Fruit fly (Drosophila melanogaster) whole organism, embryonic: ENCODE results near the gene CG45544.
A peak's percentile ranks its signal among the peaks of the same experiment; 100 is the strongest.

ENCODE experiments used
- Adf1 ChIP-seq: fragments of 200-800 bp; sonication (Bioruptor generic); IDR thresholded peaks from 2 replicates; pipeline ENCODE4 v1.3.6; 2022; ENCODE audit warnings: missing biosample characterization, missing genetic modification characterization
- CG11247 ChIP-seq: fragments of 200-800 bp; sonication (Bioruptor generic); IDR thresholded peaks from 2 replicates; pipeline ENCODE4 v1.3.6; 2022; ENCODE audit warnings: missing biosample characterization, missing genetic modification characterization
- CG11504 ChIP-seq: fragments of 200-800 bp; sonication (Bioruptor generic); optimal IDR thresholded peaks from 3 replicates; lab custom pipeline; 2019; ENCODE audit warnings: missing biosample characterization, mild to moderate bottlenecking, missing genetic modification characterization, moderate library complexity
- CG11723 ChIP-seq: fragments of 200-800 bp; sonication (Bioruptor generic); optimal IDR thresholded peaks from 2 replicates; lab custom pipeline; 2017; ENCODE audit warnings: missing biosample characterization, mild to moderate bottlenecking, missing genetic modification characterization
- CG12391 ChIP-seq: fragments of 200-800 bp; sonication (Bioruptor generic); optimal IDR thresholded peaks from 3 replicates; lab custom pipeline; 2018; ENCODE audit warnings: missing biosample characterization, mild to moderate bottlenecking, missing genetic modification characterization, moderate library complexity
- CG13123 ChIP-seq: fragments of 200-800 bp; sonication (Bioruptor generic); optimal IDR thresholded peaks from 2 replicates; lab custom pipeline; 2016; ENCODE audit warnings: missing biosample characterization, missing genetic modification characterization
- CG15479 ChIP-seq: fragments of 200-800 bp; sonication (Bioruptor generic); optimal IDR thresholded peaks from 3 replicates; lab custom pipeline; 2019; ENCODE audit warnings: missing biosample characterization, mild to moderate bottlenecking, missing genetic modification characterization, moderate library complexity
- CG16779 ChIP-seq: fragments of 200-800 bp; sonication (Bioruptor generic); IDR thresholded peaks from 2 replicates; pipeline ENCODE4 v1.3.6; 2022; ENCODE audit warnings: missing biosample characterization, missing genetic modification characterization
- CG1832 ChIP-seq: fragments of 200-800 bp; sonication (Bioruptor generic); optimal IDR thresholded peaks from 2 replicates; lab custom pipeline; 2017; ENCODE audit warnings: missing biosample characterization, mild to moderate bottlenecking, missing genetic modification characterization, inconsistent platforms
- CG2875 ChIP-seq: fragments of 200-800 bp; sonication (Bioruptor generic); optimal IDR thresholded peaks from 2 replicates; lab custom pipeline; 2017; ENCODE audit warnings: missing biosample characterization, mild to moderate bottlenecking, missing genetic modification characterization, missing genetic modification reagents
- CG31365 ChIP-seq: fragments of 200-800 bp; sonication (Bioruptor generic); optimal IDR thresholded peaks from 2 replicates; lab custom pipeline; 2018; ENCODE audit warnings: missing biosample characterization, mild to moderate bottlenecking, missing genetic modification characterization
- CG32772 ChIP-seq: fragments of 200-800 bp; sonication (Bioruptor generic); IDR thresholded peaks from 2 replicates; pipeline ENCODE4 v1.3.6; 2022; ENCODE audit warnings: missing biosample characterization, missing genetic modification characterization
- CG43689 ChIP-seq: fragments of 200-800 bp; sonication (Bioruptor generic); IDR thresholded peaks from 2 replicates; pipeline ENCODE4 v1.3.6; 2022; ENCODE audit warnings: missing biosample characterization, missing genetic modification characterization
- CG5245 ChIP-seq: fragments of 200-800 bp; sonication (Bioruptor generic); optimal IDR thresholded peaks from 3 replicates; lab custom pipeline; 2016; ENCODE audit warnings: missing biosample characterization, missing genetic modification characterization
- CG5953 ChIP-seq: fragments of 200-800 bp; sonication (Bioruptor generic); IDR thresholded peaks from 2 replicates; pipeline ENCODE4 v1.3.6; 2022; ENCODE audit warnings: missing biosample characterization, missing genetic modification characterization
- CG7372 ChIP-seq: fragments of 200-800 bp; sonication (Bioruptor generic); IDR thresholded peaks from 2 replicates; pipeline ENCODE4 v1.3.6; 2022; ENCODE audit warnings: missing biosample characterization, missing genetic modification characterization
- CG8924 ChIP-seq: fragments of 200-800 bp; optimal IDR thresholded peaks from 3 replicates; lab custom pipeline; 2019; ENCODE audit warnings: missing biosample characterization, mild to moderate bottlenecking, missing genetic modification characterization, moderate library complexity
- CG8944 ChIP-seq: fragments of 200-800 bp; sonication (Bioruptor generic); optimal IDR thresholded peaks from 3 replicates; lab custom pipeline; 2016; ENCODE audit warnings: missing biosample characterization, missing genetic modification characterization
- CG9817 ChIP-seq: fragments of 200-800 bp; sonication (Bioruptor generic); optimal IDR thresholded peaks from 2 replicates; lab custom pipeline; 2018; ENCODE audit warnings: missing biosample characterization, mild to moderate bottlenecking, missing genetic modification characterization, moderate library complexity
- Chrac-16 ChIP-seq: fragments of 200-800 bp; sonication (Bioruptor generic); optimal IDR thresholded peaks from 3 replicates; lab custom pipeline; 2016; ENCODE audit warnings: missing biosample characterization, missing genetic modification characterization
- Deaf1 ChIP-seq: fragments of 200-800 bp; optimal IDR thresholded peaks from 3 replicates; lab custom pipeline; 2019; ENCODE audit warnings: missing biosample characterization, mild to moderate bottlenecking, missing genetic modification characterization, moderate library complexity
- E2f2 ChIP-seq: fragments of 200-800 bp; sonication (Bioruptor generic); IDR thresholded peaks from 2 replicates; pipeline ENCODE4 v1.3.6; 2022; ENCODE audit warnings: missing biosample characterization, missing genetic modification characterization
- HLH54F ChIP-seq: fragments of 200-800 bp; sonication (Bioruptor generic); optimal IDR thresholded peaks from 3 replicates; lab custom pipeline; 2016; ENCODE audit warnings: missing biosample characterization, missing genetic modification characterization
- MBD-R2 ChIP-seq: fragments of 200-800 bp; sonication (Bioruptor generic); IDR thresholded peaks from 2 replicates; pipeline ENCODE4 v1.3.6; 2022; ENCODE audit warnings: missing biosample characterization, missing genetic modification characterization
- Med ChIP-seq: fragments of 200-800 bp; sonication (Bioruptor generic); peaks from one replicate; lab custom pipeline; 2016; ENCODE audit warnings: missing biosample characterization, missing genetic modification characterization, mild to moderate bottlenecking, inconsistent platforms, moderate library complexity
- Oaz ChIP-seq: fragments of 200-800 bp; sonication (Bioruptor generic); IDR thresholded peaks from 2 replicates; pipeline ENCODE4 v1.3.6; 2022; ENCODE audit warnings: missing biosample characterization, missing genetic modification characterization
- Rfx ChIP-seq: fragments of 200-800 bp; sonication (Bioruptor generic); IDR thresholded peaks from 2 replicates; pipeline ENCODE4 v1.3.6; 2022; ENCODE audit warnings: missing biosample characterization, missing genetic modification characterization
- Rx ChIP-seq: fragments of 200-800 bp; sonication (Bioruptor generic); IDR thresholded peaks from 2 replicates; pipeline ENCODE4 v1.3.6; 2022; ENCODE audit warnings: missing biosample characterization, missing genetic modification characterization
- Trl ChIP-seq, 3 experiments: fragments of >200 bp in 2 of 3; fragments of 200-800 bp in 1 of 3; sonication (Bioruptor generic) in 1 of 3; optimal IDR thresholded peaks; 2 replicates in 1 of 3; 3 replicates in 2 of 3; lab custom pipeline; 2016 to 2017; ENCODE audit warnings: missing biosample characterization in 1 of 3, missing genetic modification characterization in 1 of 3
- ab ChIP-seq: fragments of 200-800 bp; sonication (Bioruptor generic); optimal IDR thresholded peaks from 2 replicates; lab custom pipeline; 2016; ENCODE audit warnings: missing biosample characterization, missing genetic modification characterization
- bowl ChIP-seq: fragments of 200-800 bp; sonication (Bioruptor generic); IDR thresholded peaks from 2 replicates; pipeline ENCODE4 v1.3.6; 2022; ENCODE audit warnings: missing biosample characterization, missing genetic modification characterization
- bsh ChIP-seq, 2 experiments: fragments of 200-800 bp; sonication (Bioruptor generic); optimal IDR thresholded peaks; 2 replicates each; lab custom pipeline; 2017 to 2018; ENCODE audit warnings: mild to moderate bottlenecking in 2 of 2, missing biosample characterization in 2 of 2, missing genetic modification characterization in 2 of 2, moderate library complexity in 1 of 2
- ci ChIP-seq: fragments of 200-800 bp; sonication (Bioruptor generic); IDR thresholded peaks from 3 replicates; pipeline ENCODE4 v1.3.6; 2022; ENCODE audit warnings: missing biosample characterization, missing genetic modification characterization
- corto ChIP-seq: fragments of 200-800 bp; sonication (Bioruptor generic); optimal IDR thresholded peaks from 2 replicates; lab custom pipeline; 2016; ENCODE audit warnings: missing biosample characterization, mild to moderate bottlenecking, missing genetic modification characterization, moderate library complexity
- eve ChIP-seq, 2 experiments: fragments of >200 bp; optimal IDR thresholded peaks; 2 replicates each; lab custom pipeline; 2017; ENCODE audit warnings: missing biosample characterization in 2 of 2, missing genetic modification characterization in 2 of 2
- gsb-n ChIP-seq: fragments of 200-800 bp; sonication (Bioruptor generic); optimal IDR thresholded peaks from 3 replicates; lab custom pipeline; 2018; ENCODE audit warnings: missing biosample characterization, mild to moderate bottlenecking, missing genetic modification characterization
- ham ChIP-seq: fragments of 200-800 bp; sonication (Bioruptor generic); IDR thresholded peaks from 2 replicates; pipeline ENCODE4 v1.3.6; 2022; ENCODE audit warnings: missing biosample characterization, missing genetic modification characterization
- hbn ChIP-seq: fragments of 200-800 bp; sonication (Bioruptor generic); IDR thresholded peaks from 2 replicates; pipeline ENCODE4 v1.3.6; 2022; ENCODE audit warnings: missing biosample characterization, missing genetic modification characterization; ENCODE audit not compliant: partially characterized antibody
- her ChIP-seq: fragments of 200-800 bp; sonication (Bioruptor generic); optimal IDR thresholded peaks from 2 replicates; lab custom pipeline; 2016; ENCODE audit warnings: missing biosample characterization, missing genetic modification characterization
- jigr1 ChIP-seq: fragments of 200-800 bp; sonication (Bioruptor generic); IDR thresholded peaks from 3 replicates; pipeline ENCODE4 v1.3.6; 2022; ENCODE audit warnings: missing biosample characterization, missing genetic modification characterization
- kni ChIP-seq: fragments of 200-800 bp; sonication (Bioruptor generic); optimal IDR thresholded peaks from 3 replicates; lab custom pipeline; 2017; ENCODE audit warnings: mild to moderate bottlenecking, missing biosample characterization, missing genetic modification reagents, missing genetic modification characterization
- oc ChIP-seq: fragments of 200-800 bp; sonication (Bioruptor generic); optimal IDR thresholded peaks from 2 replicates; lab custom pipeline; 2018; ENCODE audit warnings: missing biosample characterization, mild to moderate bottlenecking, missing genetic modification characterization, moderate library complexity
- org-1 ChIP-seq: fragments of 200-800 bp; sonication (Bioruptor generic); optimal IDR thresholded peaks from 2 replicates; lab custom pipeline; 2017; ENCODE audit warnings: missing biosample characterization, missing genetic modification characterization
- phol ChIP-seq: fragments of 200-800 bp; sonication (Bioruptor generic); optimal IDR thresholded peaks from 3 replicates; lab custom pipeline; 2018; ENCODE audit warnings: missing biosample characterization, mild to moderate bottlenecking, missing genetic modification characterization, moderate library complexity
- repo ChIP-seq: fragments of 200-800 bp; sonication (Bioruptor generic); optimal IDR thresholded peaks from 2 replicates; lab custom pipeline; 2016; ENCODE audit warnings: missing biosample characterization, missing genetic modification characterization
- sd ChIP-seq: fragments of 200-800 bp; sonication (Bioruptor generic); optimal IDR thresholded peaks from 3 replicates; lab custom pipeline; 2018; ENCODE audit warnings: missing biosample characterization, mild to moderate bottlenecking, missing genetic modification characterization, moderate library complexity
- sob ChIP-seq: fragments of 200-800 bp; sonication (Bioruptor generic); IDR thresholded peaks from 2 replicates; pipeline ENCODE4 v1.3.6; 2022; ENCODE audit warnings: missing biosample characterization, missing genetic modification characterization
- ssp ChIP-seq: fragments of 200-800 bp; sonication (Bioruptor generic); IDR thresholded peaks from 2 replicates; pipeline ENCODE4 v1.3.6; 2022; ENCODE audit warnings: missing biosample characterization, missing genetic modification characterization
- sug ChIP-seq: fragments of 200-800 bp; optimal IDR thresholded peaks from 2 replicates; lab custom pipeline; 2019; ENCODE audit warnings: missing biosample characterization, mild to moderate bottlenecking, missing genetic modification characterization, moderate library complexity
- tin ChIP-seq: fragments of 200-800 bp; sonication (Bioruptor generic); optimal IDR thresholded peaks from 3 replicates; lab custom pipeline; 2016; ENCODE audit warnings: missing biosample characterization, missing genetic modification characterization
- z ChIP-seq: fragments of 200-800 bp; sonication (Bioruptor generic); IDR thresholded peaks from 3 replicates; pipeline ENCODE4 v1.3.6; 2022; ENCODE audit warnings: missing biosample characterization, missing genetic modification characterization

CG45544 gene

DNA sequence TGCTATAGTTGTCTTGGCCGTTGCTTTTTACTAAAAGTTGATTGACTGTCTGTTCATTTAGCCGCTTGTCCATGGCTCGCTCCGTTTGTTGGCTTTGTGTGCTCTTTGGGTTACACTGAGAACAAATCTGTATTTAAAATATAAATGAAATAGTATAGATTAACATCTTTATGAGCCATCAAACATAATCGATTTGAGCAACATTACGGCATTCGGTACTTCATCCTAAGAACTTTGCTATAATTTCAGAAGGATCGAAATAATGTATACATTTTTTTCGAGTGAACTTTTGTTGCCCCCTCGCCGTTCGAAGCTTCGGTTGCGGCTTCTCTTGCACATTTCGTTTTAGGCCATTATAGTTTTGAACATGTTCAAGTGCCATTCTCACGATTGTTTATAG is 48.3 kb upstream of the CG45544 start (continued):
- TF ChIP-seq CG11504 (peak; percentile 88), CG13123 (GFP tag; lab: Kevin White, UChicago) (peak; percentile 32), CG15479 (no peak), her (GFP tag; lab: Kevin White, UChicago) (no peak), Med (GFP tag; lab: Kevin White, UChicago) (peak; percentile 88), hbn (GFP tag; lab: Robert Waterston, UW) (no peak), CG12391 (tag; lab: Kevin White, UChicago) (peak; percentile 77), Oaz (GFP tag; lab: Robert Waterston, UW) (peak; percentile 36; the same call in 1 of the 2 replicates), org-1 (GFP tag; lab: Kevin White, UChicago) (peak; percentile 50), Rfx (peak; percentile 25; the same call in 1 of the 2 replicates), repo (no peak), eve (GFP tag; optimal IDR thresholded peaks at IDR 0.05; lab: Kevin White, UChicago) (peak in 1 of 2 experiments; percentile 86), CG5245 (GFP tag; lab: Kevin White, UChicago) (peak; percentile 39), ci (peak; percentile 89), bowl (0 out of 2 replicates have a peak, but pooled peaks have one; percentile 28), CG31365 (tag; lab: Kevin White, UChicago) (no peak), Rx (GFP tag; lab: Robert Waterston, UW) (peak; percentile 68), HLH54F (GFP tag; lab: Kevin White, UChicago) (no peak), CG2875 (GFP tag; lab: Kevin White, UChicago) (peak; percentile 63), Adf1 (no peak), bsh (GFP tag; optimal IDR thresholded peaks at IDR 0.05; lab: Kevin White, UChicago) (peak; percentile 71 to 88), ab (GFP tag; lab: Kevin White, UChicago) (no peak), CG5953 (GFP tag; lab: Robert Waterston, UW) (no peak), CG43689 (GFP tag; lab: Robert Waterston, UW) (peak; percentile 61), CG9817 (peak; percentile 24), CG16779 (no peak), ham (no peak), corto (GFP tag; lab: Kevin White, UChicago) (peak; percentile 22), sob (GFP tag; lab: Robert Waterston, UW) (no peak; the same call in 1 of the 2 replicates), gsb-n (tag; lab: Kevin White, UChicago) (peak; percentile 71), E2f2 (GFP tag; lab: Robert Waterston, UW) (peak; percentile 31; the same call in 1 of the 2 replicates), oc (peak; percentile 82), CG8944 (GFP tag; lab: Kevin White, UChicago) (no peak), phol (peak; percentile 80), Trl (optimal IDR thresholded peaks at IDR 0.05; lab: Kevin White, UChicago) (no peak), Trl (GFP tag; optimal IDR thresholded peaks at IDR 0.05; lab: Kevin White, UChicago) (peak; percentile 30), tin (GFP tag; lab: Kevin White, UChicago) (peak; percentile 66), CG11247 (no peak), sd (tag; lab: Kevin White, UChicago) (peak; percentile 9), CG1832 (GFP tag; lab: Kevin White, UChicago) (no peak), kni (GFP tag; lab: Kevin White, UChicago) (no peak), jigr1 (GFP tag; lab: Robert Waterston, UW) (no peak), CG8924 (tag; lab: Kevin White, UChicago) (peak; percentile 73), z (no peak), CG7372 (GFP tag; lab: Robert Waterston, UW) (peak; percentile 54; the same call in 1 of the 2 replicates), Deaf1 (tag; lab: Kevin White, UChicago) (no peak), ssp (GFP tag; lab: Robert Waterston, UW) (peak; percentile 26; the same call in 1 of the 2 replicates), Chrac-16 (GFP tag; lab: Kevin White, UChicago) (peak; percentile 23), MBD-R2 (no peak), sug (tag; lab: Kevin White, UChicago) (no peak), CG11723 (GFP tag; lab: Kevin White, UChicago) (peak; percentile 49), CG32772 (peak; percentile 62; the same call in 1 of the 2 replicates)
